Worm (Caenorhabditis elegans) whole organism, L4/young adult: ENCODE results near the gene mltn-9.

Experiments used
- W03F9.2 ChIP-seq: fragments of 150-350 bp; optimal IDR thresholded peaks from 2 replicates; lab custom pipeline; 2014; ENCODE audit warnings: missing biosample characterization, missing genetic modification characterization
- dao-5 ChIP-seq: sonication (generic microtip); optimal IDR thresholded peaks from 2 replicates; lab custom pipeline; 2016; ENCODE audit warnings: missing genotype, missing genetic modification characterization, moderate library complexity, missing compliant biosample characterization
- him-1 ChIP-seq: sonication (generic microtip); optimal IDR thresholded peaks from 2 replicates; lab custom pipeline; 2016; ENCODE audit warnings: missing genotype, missing genetic modification reagents, missing genetic modification characterization, missing compliant biosample characterization

Gene mltn-9

ce11 chrII:14615735-14616134, at the start of gene mltn-9:
TSS of gene mltn-9 (plus strand) at chrII:14616035.
- TF ChIP-seq dao-5 (tag; lab: Kevin White, UChicago) (no peak), W03F9.2 (no peak)

ce11 chrII:14567811-14568210, 48.0 kb upstream of the mltn-9 start:
- TF ChIP-seq him-1 (tag; lab: Kevin White, UChicago), result no peak
- TF ChIP-seq W03F9.2, result no peak
- no peak for TF ChIP-seq dao-5 (tag; lab: Kevin White, UChicago)

- no peak for TF ChIP-seq dao-5 (tag; lab: Kevin White, UChicago)
- TF ChIP-seq W03F9.2, result no peak
- no peak for TF ChIP-seq him-1 (tag; lab: Kevin White, UChicago)
These were observed 46.5 kb upstream of the mltn-9 start for ce11 chrII:14569322-14569721.

- TF ChIP-seq him-1 (tag; lab: Kevin White, UChicago) (no peak), dao-5 (tag; lab: Kevin White, UChicago) (no peak), W03F9.2 (no peak)
These were observed 45.2 kb upstream of the mltn-9 start for ce11 chrII:14570541-14571160.

ce11 chrII:14573315-14573714, 42.5 kb upstream of the mltn-9 start, which contains the start of gene madf-5:
TSS of gene madf-5 (plus strand) at chrII:14573615.
- TF ChIP-seq him-1 (tag; lab: Kevin White, UChicago) (no peak), W03F9.2 (no peak), dao-5 (tag; lab: Kevin White, UChicago) (no peak)

ce11 chrII:14574790-14575189, 41.0 kb upstream of the mltn-9 start:
- TF ChIP-seq him-1 (tag; lab: Kevin White, UChicago) (no peak), dao-5 (tag; lab: Kevin White, UChicago) (no peak), W03F9.2 (no peak)

- no peak for TF ChIP-seq dao-5 (tag; lab: Kevin White, UChicago)
- TF ChIP-seq him-1 (tag; lab: Kevin White, UChicago), result no peak
- no peak for TF ChIP-seq W03F9.2
These were observed 39.4 kb upstream of the mltn-9 start, which contains the start of gene C01G12.13 for ce11 chrII:14576429-14576828. TSS of gene C01G12.13 (plus strand) at chrII:14576729.

ce11 chrII:14578013-14578412, 37.8 kb upstream of the mltn-9 start, which contains the start of gene nspb-7:
TSS of gene nspb-7 (plus strand) at chrII:14578313.
- TF ChIP-seq him-1 (tag; lab: Kevin White, UChicago) (no peak), W03F9.2 (no peak), dao-5 (tag; lab: Kevin White, UChicago) (no peak)

- TF ChIP-seq W03F9.2 (no peak), him-1 (tag; lab: Kevin White, UChicago) (no peak), dao-5 (tag; lab: Kevin White, UChicago) (no peak)
These were observed 37.1 kb upstream of the mltn-9 start, which contains the start of gene C01G12.9 for ce11 chrII:14578716-14579115. TSS of gene C01G12.9 (plus strand) at chrII:14579016.

- TF ChIP-seq him-1 (tag; lab: Kevin White, UChicago), result no peak
- TF ChIP-seq W03F9.2, result no peak
These were observed 35.3 kb upstream of the mltn-9 start, which contains the start of the genes nspb-8 and nspb-9 for ce11 chrII:14580549-14580948. TSS of gene nspb-8 (minus strand) at chrII:14580649. TSS of gene nspb-9 (plus strand) at chrII:14580859.

- TF ChIP-seq W03F9.2 (no peak), him-1 (tag; lab: Kevin White, UChicago) (no peak), dao-5 (tag; lab: Kevin White, UChicago) (no peak)
These were observed 33.6 kb upstream of the mltn-9 start, which contains the start of gene C01G12.3 for ce11 chrII:14582206-14582605. TSS of gene C01G12.3 (minus strand) at chrII:14582306.

ce11 chrII:14587407-14587806, 28.4 kb upstream of the mltn-9 start, which contains the start of gene C01G12.5:
TSS of gene C01G12.5 (minus strand) at chrII:14587507.
- TF ChIP-seq W03F9.2 (no peak), him-1 (tag; lab: Kevin White, UChicago) (no peak), dao-5 (tag; lab: Kevin White, UChicago) (no peak)

ce11 chrII:14588162-14588561, 27.7 kb upstream of the mltn-9 start, which contains the start of gene nspb-10:
TSS of gene nspb-10 (minus strand) at chrII:14588262.
- TF ChIP-seq him-1 (tag; lab: Kevin White, UChicago) (no peak), W03F9.2 (no peak), dao-5 (tag; lab: Kevin White, UChicago) (no peak)

ce11 chrII:14591699-14592098, 24.1 kb upstream of the mltn-9 start, which contains the start of gene C01G12.7:
TSS of gene C01G12.7 (minus strand) at chrII:14591893.
- TF ChIP-seq him-1 (tag; lab: Kevin White, UChicago), result no peak

ce11 chrII:14592629-14593028, 23.2 kb upstream of the mltn-9 start:
- TF ChIP-seq W03F9.2 (no peak), dao-5 (tag; lab: Kevin White, UChicago) (no peak), him-1 (tag; lab: Kevin White, UChicago) (no peak)
